Fruit fly (Drosophila melanogaster) whole organism: ENCODE results near the gene NimC4.

Experiments
- CG8478 ChIP-seq: fragments of >200 bp; optimal IDR thresholded peaks from 2 replicates; lab custom pipeline; 2018; ENCODE audit warnings: inconsistent platforms
- EcR ChIP-seq, 2 experiments: fragments of >200 bp; optimal IDR thresholded peaks; 2 replicates each; lab custom pipeline; 2017; ENCODE audit warnings: missing biosample characterization in 2 of 2, missing genetic modification characterization in 2 of 2, missing genetic modification reagents in 2 of 2
- pan ChIP-seq: fragments of >200 bp; optimal IDR thresholded peaks from 2 replicates; lab custom pipeline; 2017
- psq ChIP-seq: fragments of >200 bp; optimal IDR thresholded peaks from 2 replicates; lab custom pipeline; 2017
- usp ChIP-seq: fragments of >200 bp; optimal IDR thresholded peaks from 2 replicates; lab custom pipeline; 2017; ENCODE audit warnings: missing biosample characterization, missing genetic modification characterization, mixed read lengths

- no peak for TF ChIP-seq psq (lab: Kevin White, UChicago)
- no peak for TF ChIP-seq usp (GFP tag; lab: Kevin White, UChicago)
- TF ChIP-seq pan (lab: Kevin White, UChicago) = no peak
- no peak for TF ChIP-seq EcR (GFP tag; optimal IDR thresholded peaks at IDR 0.05; lab: Kevin White, UChicago)
- TF ChIP-seq CG8478 (lab: Kevin White, UChicago) = peak; percentile 24
Measured at dm6 chr2L:14020545-14020874, 26.9 kb upstream of the NimC4 start.
